Worm (Caenorhabditis elegans) whole organism, young adult: ENCODE data around the gene C56C10.4.

Source experiments
- B0019.2 ChIP-seq: fragments of 200-800 bp; sonication (Bioruptor generic); conservative IDR thresholded peaks from 2 replicates; pipeline ENCODE4 v1.3.6; 2022; ENCODE audit warnings: missing genetic modification reagents, missing genetic modification characterization, missing compliant biosample characterization
- C17E4.6 ChIP-seq: fragments of 200-800 bp; sonication (Bioruptor generic); IDR thresholded peaks from 2 replicates; pipeline ENCODE4 v1.3.6; 2022; ENCODE audit warnings: missing genetic modification reagents, missing genetic modification characterization, missing compliant biosample characterization
- F37B4.10 ChIP-seq: fragments of 200-800 bp; sonication (Bioruptor generic); IDR thresholded peaks from 2 replicates; pipeline ENCODE4 v1.3.6; 2022; ENCODE audit warnings: missing genetic modification characterization, missing compliant biosample characterization
- K11D2.4 ChIP-seq: fragments of 200-800 bp; sonication (Bioruptor generic); IDR thresholded peaks from 2 replicates; pipeline ENCODE4 v1.3.6; 2022; ENCODE audit warnings: missing genetic modification reagents, missing genetic modification characterization, missing compliant biosample characterization
- Y53G8AR.9 ChIP-seq: fragments of 200-800 bp; sonication (Bioruptor generic); conservative IDR thresholded peaks from 2 replicates; pipeline ENCODE4 v1.3.6; 2022; ENCODE audit warnings: missing genetic modification reagents, missing genetic modification characterization, missing compliant biosample characterization
- ama-1 ChIP-seq, 3 experiments: fragments of 150-350 bp in 1 of 3; sonication (generic microtip) in 2 of 3; optimal IDR thresholded peaks; 2 replicates each; lab custom pipeline; 2014 to 2018; ENCODE audit warnings: missing biosample characterization in 2 of 3, missing genetic modification characterization in 2 of 3, missing genetic modification reagents in 2 of 3
- aptf-2 ChIP-seq: fragments of 200-800 bp; sonication (Bioruptor generic); conservative IDR thresholded peaks from 2 replicates; pipeline ENCODE4 v1.3.6; 2022; ENCODE audit warnings: missing genetic modification reagents, missing genetic modification characterization, missing compliant biosample characterization
- athp-1 ChIP-seq: sonication (generic microtip); optimal IDR thresholded peaks from 2 replicates; lab custom pipeline; 2017; ENCODE audit warnings: mild to moderate bottlenecking, missing genetic modification characterization, missing compliant biosample characterization
- cebp-1 ChIP-seq, 2 experiments: fragments of 200-800 bp in 1 of 2; sonication (Bioruptor generic) in 1 of 2; sonication (generic microtip) in 1 of 2; IDR thresholded peaks in 1 of 2; optimal IDR thresholded peaks in 1 of 2; 2 replicates each; pipeline versions ENCODE4 v1.3.6 to Lab custom; 2017 to 2022; ENCODE audit warnings: missing compliant biosample characterization in 2 of 2, missing genetic modification characterization in 2 of 2, mild to moderate bottlenecking in 1 of 2, missing genetic modification reagents in 1 of 2, moderate library complexity in 1 of 2
- cebp-2 ChIP-seq: fragments of 200-800 bp; sonication (Bioruptor generic); IDR thresholded peaks from 2 replicates; pipeline ENCODE4 v1.3.6; 2022; ENCODE audit warnings: missing genetic modification characterization, missing compliant biosample characterization
- ceh-91 ChIP-seq: fragments of 200-800 bp; sonication (Bioruptor generic); IDR thresholded peaks from 2 replicates; pipeline ENCODE4 v1.3.6; 2022; ENCODE audit warnings: missing genetic modification reagents, missing genetic modification characterization, missing compliant biosample characterization
- chd-7 ChIP-seq: sonication (generic microtip); optimal IDR thresholded peaks from 2 replicates; lab custom pipeline; 2016; ENCODE audit warnings: mild to moderate bottlenecking, missing genetic modification characterization, moderate library complexity, missing compliant biosample characterization
- dox-1 ChIP-seq: fragments of 200-800 bp; sonication (Bioruptor generic); IDR thresholded peaks from 2 replicates; pipeline ENCODE4 v1.3.6; 2022; ENCODE audit warnings: missing genetic modification reagents, missing genetic modification characterization, missing compliant biosample characterization
- dpff-1 ChIP-seq: sonication (generic microtip); optimal IDR thresholded peaks from 2 replicates; lab custom pipeline; 2017; ENCODE audit warnings: mild to moderate bottlenecking, missing genetic modification characterization, missing compliant biosample characterization
- dpl-1 ChIP-seq: fragments of 150-350 bp; optimal IDR thresholded peaks from 2 replicates; lab custom pipeline; 2014; ENCODE audit warnings: missing biosample characterization, missing genetic modification reagents, missing genetic modification characterization
- efl-1 ChIP-seq: fragments of 150-350 bp; optimal IDR thresholded peaks from 2 replicates; lab custom pipeline; 2014; ENCODE audit warnings: missing biosample characterization, missing genetic modification reagents, missing genetic modification characterization
- egl-18 ChIP-seq: fragments of 200-800 bp; sonication (Bioruptor generic); IDR thresholded peaks from 2 replicates; pipeline ENCODE4 v1.3.6; 2022; ENCODE audit warnings: missing genetic modification reagents, missing genetic modification characterization, missing compliant biosample characterization
- egl-44 ChIP-seq: fragments of 200-800 bp; sonication (Bioruptor generic); IDR thresholded peaks from 2 replicates; pipeline ENCODE4 v1.3.6; 2022; ENCODE audit warnings: missing genetic modification reagents, missing genetic modification characterization, missing compliant biosample characterization
- ekl-4 ChIP-seq: fragments of 200-800 bp; sonication (Bioruptor generic); IDR thresholded peaks from 2 replicates; pipeline ENCODE4 v1.3.6; 2022; ENCODE audit warnings: missing genetic modification reagents, missing genetic modification characterization, missing compliant biosample characterization
- fkh-3 ChIP-seq: sonication (generic microtip); optimal IDR thresholded peaks from 2 replicates; lab custom pipeline; 2016; ENCODE audit warnings: mild to moderate bottlenecking, missing genetic modification characterization, missing compliant biosample characterization
- hmg-1.2 ChIP-seq: fragments of 200-800 bp; sonication (Bioruptor generic); IDR thresholded peaks from 2 replicates; pipeline ENCODE4 v1.3.6; 2022; ENCODE audit warnings: missing genetic modification reagents, missing genetic modification characterization, missing compliant biosample characterization
- hrde-1 ChIP-seq: sonication (generic microtip); optimal IDR thresholded peaks from 2 replicates; lab custom pipeline; 2016; ENCODE audit warnings: missing genetic modification characterization, mild to moderate bottlenecking, missing compliant biosample characterization, moderate library complexity, missing genotype, missing genetic modification reagents, borderline replicate concordance
- lin-35 ChIP-seq, 3 experiments: fragments of 150-350 bp in 2 of 3; sonication (generic microtip) in 1 of 3; optimal IDR thresholded peaks; 2 replicates each; lab custom pipeline; 2014 to 2018; ENCODE audit warnings: missing biosample characterization in 3 of 3, missing genetic modification characterization in 3 of 3, missing genetic modification reagents in 3 of 3
- lir-1 ChIP-seq: fragments of 200-800 bp; sonication (Bioruptor generic); conservative IDR thresholded peaks from 2 replicates; pipeline ENCODE4 v1.3.6; 2022; ENCODE audit warnings: missing genetic modification reagents, missing genetic modification characterization, missing compliant biosample characterization
- mel-28 ChIP-seq: sonication (generic microtip); optimal IDR thresholded peaks from 2 replicates; lab custom pipeline; 2016; ENCODE audit warnings: borderline replicate concordance, mild to moderate bottlenecking, missing genetic modification characterization, missing compliant biosample characterization
- nfyb-1 ChIP-seq: fragments of 200-800 bp; sonication (Bioruptor generic); IDR thresholded peaks from 2 replicates; pipeline ENCODE4 v1.3.6; 2022; ENCODE audit warnings: missing genetic modification reagents, missing genetic modification characterization, missing compliant biosample characterization
- nhr-179 ChIP-seq: sonication (generic microtip); optimal IDR thresholded peaks from 2 replicates; lab custom pipeline; 2016; ENCODE audit warnings: mild to moderate bottlenecking, missing genetic modification characterization, missing compliant biosample characterization
- nhr-27 ChIP-seq: fragments of 200-800 bp; sonication (Bioruptor generic); optimal IDR thresholded peaks from 2 replicates; lab custom pipeline; 2018; ENCODE audit warnings: mild to moderate bottlenecking, missing genetic modification characterization, moderate library complexity, missing compliant biosample characterization
- nhr-80 ChIP-seq: sonication (generic microtip); optimal IDR thresholded peaks from 2 replicates; lab custom pipeline; 2016; ENCODE audit warnings: missing genetic modification characterization, missing compliant biosample characterization
- nhr-90 ChIP-seq: sonication (generic microtip); optimal IDR thresholded peaks from 2 replicates; lab custom pipeline; 2016; ENCODE audit warnings: missing genotype, mild to moderate bottlenecking, missing genetic modification characterization, missing compliant biosample characterization
- pbrm-1 ChIP-seq: fragments of 200-800 bp; sonication (Bioruptor generic); IDR thresholded peaks from 2 replicates; pipeline ENCODE4 v1.3.6; 2022; ENCODE audit warnings: missing genetic modification reagents, missing genetic modification characterization, missing compliant biosample characterization
- rcor-1 ChIP-seq: fragments of 200-800 bp; sonication (Bioruptor generic); IDR thresholded peaks from 2 replicates; pipeline ENCODE4 v1.3.6; 2022; ENCODE audit warnings: missing genetic modification reagents, missing genetic modification characterization, missing compliant biosample characterization
- repo-1 ChIP-seq: sonication (generic microtip); optimal IDR thresholded peaks from 2 replicates; lab custom pipeline; 2017; ENCODE audit warnings: mild to moderate bottlenecking, missing genetic modification characterization, missing compliant biosample characterization
- sdz-38 ChIP-seq: sonication (generic microtip); optimal IDR thresholded peaks from 2 replicates; lab custom pipeline; 2016; ENCODE audit warnings: missing genotype, missing genetic modification characterization, missing compliant biosample characterization
- tbx-9 ChIP-seq: sonication (generic microtip); optimal IDR thresholded peaks from 2 replicates; lab custom pipeline; 2016; ENCODE audit warnings: borderline replicate concordance, missing genetic modification characterization, inconsistent platforms, missing compliant biosample characterization
- tlf-1 ChIP-seq: fragments of 200-800 bp; sonication (Bioruptor generic); optimal IDR thresholded peaks from 2 replicates; lab custom pipeline; 2018; ENCODE audit warnings: mild to moderate bottlenecking, missing genetic modification characterization, missing compliant biosample characterization
- unc-62 ChIP-seq: fragments of 150-350 bp; optimal IDR thresholded peaks from 2 replicates; lab custom pipeline; 2014; ENCODE audit warnings: missing biosample characterization, missing genetic modification reagents, missing genetic modification characterization
- ztf-22 ChIP-seq: fragments of 200-800 bp; sonication (Bioruptor generic); optimal IDR thresholded peaks from 2 replicates; lab custom pipeline; 2018; ENCODE audit warnings: mild to moderate bottlenecking, missing genetic modification characterization, moderate library complexity, missing compliant biosample characterization
- ztf-28 ChIP-seq: fragments of 200-800 bp; sonication (Bioruptor generic); IDR thresholded peaks from 2 replicates; pipeline ENCODE4 v1.3.6; 2022; ENCODE audit warnings: missing genetic modification reagents, missing genetic modification characterization, missing compliant biosample characterization
- ztf-3 ChIP-seq: fragments of 200-800 bp; sonication (Bioruptor generic); optimal IDR thresholded peaks from 2 replicates; lab custom pipeline; 2018; ENCODE audit warnings: mild to moderate bottlenecking, missing genetic modification characterization, missing compliant biosample characterization
- ztf-6 ChIP-seq: fragments of 200-800 bp; sonication (Bioruptor generic); IDR thresholded peaks from 2 replicates; pipeline ENCODE4 v1.3.6; 2022; ENCODE audit warnings: missing genetic modification reagents, missing genetic modification characterization, missing compliant biosample characterization

Gene C56C10.4

DNA sequence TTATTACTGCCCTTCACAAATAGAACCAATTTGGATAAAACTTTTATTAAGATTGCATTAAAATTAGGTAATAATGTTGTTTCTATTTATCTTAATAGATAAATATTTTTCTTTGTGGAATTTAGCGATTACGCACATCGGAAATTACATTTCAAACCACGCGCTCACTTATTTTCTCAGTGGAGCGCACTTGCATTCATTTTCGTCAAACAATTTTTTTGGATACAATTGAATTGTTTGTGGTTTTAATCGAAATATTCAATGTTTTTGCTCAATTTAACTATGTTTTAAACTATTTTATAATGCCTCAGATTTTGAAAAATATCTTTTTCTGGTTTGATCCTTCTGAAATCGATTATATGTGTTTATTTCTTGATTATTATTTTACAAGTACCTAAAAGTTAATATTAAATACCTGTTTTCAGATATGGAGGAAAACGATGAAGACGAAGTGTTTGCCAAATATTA, 46.9 kb upstream of the C56C10.4 start, which contains the start of gene utp-20 (continued):
- TF ChIP-seq lin-35 (GFP tag; optimal IDR thresholded peaks at IDR 0.05; lab: Kevin White, UChicago) = peak in 1 of 3 experiments; percentile 79
- no peak for TF ChIP-seq nfyb-1 (GFP tag; lab: Robert Waterston, UW)
- no peak for TF ChIP-seq F37B4.10 (GFP tag; lab: Robert Waterston, UW)
- TF ChIP-seq, all 124 proteins: peak for 7

DNA sequence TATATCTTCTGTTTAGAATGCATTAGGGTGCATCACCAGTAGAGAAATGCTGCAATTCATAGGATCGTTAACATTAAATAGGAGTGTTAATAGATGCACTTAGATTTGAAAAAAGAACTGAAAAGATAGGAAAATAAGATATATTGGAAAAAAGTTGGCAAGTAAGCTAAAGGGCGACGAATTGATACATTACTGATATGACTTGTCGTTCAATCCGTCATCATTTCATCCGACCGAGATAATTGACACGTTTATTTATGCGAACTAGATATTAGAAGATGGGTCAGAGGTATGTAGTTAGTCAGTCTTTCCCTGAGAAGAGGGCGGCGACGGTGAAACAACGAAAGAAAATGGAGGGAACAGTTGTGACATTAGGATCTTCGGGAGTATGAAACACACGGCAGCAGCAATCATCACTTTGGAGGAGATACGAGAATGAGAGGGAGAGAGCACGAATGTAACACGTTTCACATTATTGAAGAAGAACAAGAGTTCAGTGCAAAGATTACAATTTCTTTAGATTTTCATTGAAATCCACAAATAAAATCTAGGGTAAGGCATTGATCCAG, 37.9 kb upstream of the C56C10.4 start, which contains the start of gene lron-15:
Gene lron-15, minus strand, starts transcription at position 51 of the 569 bp plus-strand sequence.
- no peak for TF ChIP-seq B0019.2 (GFP tag; lab: Robert Waterston, UW)
- TF ChIP-seq Y53G8AR.9 (GFP tag; lab: Robert Waterston, UW) = no peak
- TF ChIP-seq rcor-1 = no peak
- no peak for TF ChIP-seq ztf-22 (GFP tag; lab: Kevin White, UChicago)
- TF ChIP-seq ekl-4 = no peak
- no peak for TF ChIP-seq sdz-38
- TF ChIP-seq ztf-28 (GFP tag; lab: Robert Waterston, UW) = no peak
- TF ChIP-seq efl-1 (GFP tag; lab: Kevin White, UChicago) = no peak
- TF ChIP-seq cebp-1 (GFP tag; IDR thresholded peaks at IDR 0.05; lab: Robert Waterston, UW) = no peak
- no peak for TF ChIP-seq cebp-1 (tag; optimal IDR thresholded peaks at IDR 0.05; lab: Kevin White, UChicago)

DNA sequence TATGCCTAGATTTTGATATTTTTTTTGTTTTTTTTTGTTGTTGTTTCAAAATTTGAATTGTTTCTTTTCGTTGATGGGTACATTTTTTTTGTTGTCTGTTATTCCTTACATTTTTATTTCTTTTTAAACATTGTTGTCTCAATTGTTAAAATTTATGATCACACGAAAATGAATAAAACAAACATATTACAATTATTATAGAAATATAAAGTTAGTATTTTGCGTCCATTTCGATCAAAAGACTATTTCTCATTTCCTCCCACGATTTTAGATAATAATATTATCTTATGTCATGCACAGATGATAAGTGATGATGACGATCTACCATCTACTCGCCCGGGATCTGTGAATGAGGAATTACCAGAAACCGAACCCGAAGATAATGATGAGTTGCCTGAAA, 28.2 kb upstream of the C56C10.4 start, which contains the start of gene wrn-1:
Gene wrn-1, plus strand, starts transcription at position 301 of the 400 bp plus-strand sequence.
- TF ChIP-seq efl-1 (GFP tag; lab: Kevin White, UChicago) (no peak), chd-7 (tag; lab: Kevin White, UChicago) (no peak), aptf-2 (GFP tag; lab: Robert Waterston, UW) (no peak), nhr-27 (tag; lab: Kevin White, UChicago) (no peak), rcor-1 (no peak), egl-44 (no peak), ztf-3 (GFP tag; lab: Kevin White, UChicago) (no peak), nhr-80 (tag; lab: Kevin White, UChicago) (no peak)

DNA sequence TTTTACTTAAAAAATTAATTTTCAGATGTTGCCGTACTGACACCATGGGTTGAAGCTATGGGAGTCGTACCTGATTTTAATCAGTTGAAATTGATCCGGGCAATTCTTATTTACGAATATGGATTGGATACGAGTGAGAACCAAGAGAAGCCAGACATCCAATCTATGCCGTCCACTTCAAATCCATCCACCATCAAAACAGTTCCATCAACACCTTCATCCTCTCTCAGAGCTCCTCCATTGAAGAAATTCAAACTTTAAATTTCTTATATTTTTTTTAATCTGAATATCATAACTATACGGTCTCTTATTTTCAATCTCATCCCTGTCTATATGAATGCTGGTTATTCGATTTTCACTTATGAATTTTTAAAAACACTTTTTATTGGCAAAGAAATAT, 24.0 kb upstream of the C56C10.4 start:
- TF ChIP-seq fkh-3 (tag; lab: Kevin White, UChicago) = no peak
- no peak for TF ChIP-seq ceh-91 (GFP tag; lab: Robert Waterston, UW)
- 0 out of 2 replicates have a peak, but pooled peaks have one; percentile 18 for TF ChIP-seq dox-1 (GFP tag; lab: Robert Waterston, UW)
- TF ChIP-seq sdz-38 = no peak
- no peak for TF ChIP-seq egl-18 (GFP tag; lab: Robert Waterston, UW)
- no peak for TF ChIP-seq hrde-1
- TF ChIP-seq C17E4.6 (GFP tag; lab: Robert Waterston, UW) = 0 out of 2 replicates have a peak, but pooled peaks have one; percentile 7
- TF ChIP-seq dpff-1 (tag; lab: Kevin White, UChicago) = no peak
- TF ChIP-seq mel-28 = peak; percentile 52
- TF ChIP-seq tbx-9 (tag; lab: Kevin White, UChicago) = no peak
- TF ChIP-seq dpl-1 = no peak
- TF ChIP-seq nhr-90 (tag; lab: Kevin White, UChicago) = no peak
- no peak for TF ChIP-seq ztf-6 (GFP tag; lab: Robert Waterston, UW)
- TF ChIP-seq unc-62 (GFP tag; lab: Kevin White, UChicago) = no peak
- peak; percentile 75 for TF ChIP-seq ama-1 (optimal IDR thresholded peaks at IDR 0.05; lab: Kevin White, UChicago)
- TF ChIP-seq ama-1 (GFP tag; optimal IDR thresholded peaks at IDR 0.05; lab: Kevin White, UChicago) = no peak
- TF ChIP-seq lir-1 (GFP tag; lab: Robert Waterston, UW) = peak; percentile 34; the same call in 1 of the 2 replicates
- peak; percentile 64 for TF ChIP-seq repo-1 (tag; lab: Kevin White, UChicago)
- peak; percentile 26; the same call in 1 of the 2 replicates for TF ChIP-seq hmg-1.2
- TF ChIP-seq pbrm-1 (GFP tag; lab: Robert Waterston, UW) = 0 out of 2 replicates have a peak, but pooled peaks have one; percentile 32
- TF ChIP-seq nhr-179 = no peak
- TF ChIP-seq athp-1 = no peak
- TF ChIP-seq tlf-1 (GFP tag; lab: Kevin White, UChicago) = peak; percentile 28
- TF ChIP-seq ztf-28 (GFP tag; lab: Robert Waterston, UW) = no peak
- TF ChIP-seq cebp-2 (GFP tag; lab: Robert Waterston, UW) = no peak
- TF ChIP-seq nfyb-1 (GFP tag; lab: Robert Waterston, UW) = peak; percentile 73
- TF ChIP-seq K11D2.4 (GFP tag; lab: Robert Waterston, UW) = 0 out of 2 replicates have a peak, but pooled peaks have one; percentile 41
- peak; percentile 79 for TF ChIP-seq Y53G8AR.9 (GFP tag; lab: Robert Waterston, UW)
